Fruit fly (Drosophila melanogaster): ENCODE data around the gene Zmynd10.

Zmynd10 gene

DNA sequence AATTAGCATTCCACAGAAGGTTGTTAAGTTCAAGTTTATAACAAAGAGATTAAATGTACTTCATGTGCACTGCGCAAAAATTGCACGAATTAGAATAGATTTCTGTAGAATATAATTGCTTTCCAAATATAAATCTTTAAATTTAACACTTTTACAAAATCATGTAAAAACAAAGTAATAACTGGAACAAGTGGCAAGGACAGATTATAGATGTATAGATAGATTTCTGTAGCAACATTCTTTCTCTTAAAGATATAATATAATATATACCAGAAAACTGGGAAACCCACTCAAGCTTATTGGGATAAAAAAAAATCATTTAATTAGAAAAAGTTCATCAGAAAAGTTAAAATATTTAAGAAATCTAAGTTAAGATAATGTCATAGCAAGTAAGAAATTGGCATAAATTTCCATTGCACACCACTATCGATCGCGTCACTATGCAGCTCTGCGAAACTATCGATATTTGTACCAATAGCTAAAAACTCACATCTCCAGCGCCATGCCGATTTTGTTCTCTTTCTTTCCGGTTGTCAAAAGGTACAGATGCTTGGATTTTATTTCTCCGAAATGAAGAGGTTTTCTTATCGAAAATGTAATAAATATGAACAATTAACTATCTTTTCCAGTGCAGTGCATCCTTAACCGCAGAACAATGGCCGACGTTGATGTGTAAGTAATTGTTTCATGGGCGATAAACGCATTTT lies 3.2 kb downstream of the Zmynd10 start, which contains the start of gene RpS12 (continued):
- TF ChIP-seq cato (GFP tag; optimal IDR thresholded peaks at IDR 0.05; ENCODE audit: borderline replicate concordance), result peak; percentile 58
- peak; percentile 59 for TF ChIP-seq jumu (GFP tag; optimal IDR thresholded peaks at IDR 0.05)
- peak; percentile 72 for TF ChIP-seq scrt (GFP tag; optimal IDR thresholded peaks at IDR 0.05)
- TF ChIP-seq NK7.1 (GFP tag; optimal IDR thresholded peaks at IDR 0.05), result peak; percentile 63
- no peak for TF ChIP-seq gt (GFP tag; IDR thresholded peaks at IDR 0.05)
- TF ChIP-seq Asciz (GFP tag; optimal IDR thresholded peaks at IDR 0.05), result peak; percentile 39
- TF ChIP-seq Taf1 (GFP tag; IDR thresholded peaks at IDR 0.05), result peak; percentile 43
- TF ChIP-seq her (GFP tag; optimal IDR thresholded peaks at IDR 0.05), result peak; percentile 85
- peak; percentile 73 for TF ChIP-seq CG30403 (GFP tag; optimal IDR thresholded peaks at IDR 0.05)
- peak; percentile 63 for TF ChIP-seq CG30431 (GFP tag; optimal IDR thresholded peaks at IDR 0.05)
- peak; percentile 65 for TF ChIP-seq fu2 (GFP tag; optimal IDR thresholded peaks at IDR 0.05)
- TF ChIP-seq CG7556 (GFP tag; optimal IDR thresholded peaks at IDR 0.05), result peak; percentile 12
- TF ChIP-seq TFAM (GFP tag; optimal IDR thresholded peaks at IDR 0.05), result peak; percentile 27
- TF ChIP-seq Elba2 (GFP tag; optimal IDR thresholded peaks at IDR 0.05), result no peak
- TF ChIP-seq Sin3A (optimal IDR thresholded peaks at IDR 0.05), result no peak
- peak; percentile 69 for TF ChIP-seq HmgD (GFP tag; optimal IDR thresholded peaks at IDR 0.05)
- TF ChIP-seq run (tag; optimal IDR thresholded peaks at IDR 0.05), result peak; percentile 19
- TF ChIP-seq CG34376 (GFP tag; optimal IDR thresholded peaks at IDR 0.05), result peak; percentile 88
- peak; percentile 29; the same call in 1 of the 2 replicates for TF ChIP-seq CG31224 (GFP tag; IDR thresholded peaks at IDR 0.05)
- no peak for TF ChIP-seq dan (GFP tag; IDR thresholded peaks at IDR 0.05)
- peak; percentile 71 for TF ChIP-seq vfl (GFP tag; optimal IDR thresholded peaks at IDR 0.05)
- TF ChIP-seq Nf-YB (GFP tag; optimal IDR thresholded peaks at IDR 0.05), result peak; percentile 54
- TF ChIP-seq fd96Cb (tag; optimal IDR thresholded peaks at IDR 0.05), result peak; percentile 34
- TF ChIP-seq CG1233 (GFP tag; optimal IDR thresholded peaks at IDR 0.05), result peak; percentile 77
- peak; percentile 65 for TF ChIP-seq PHDP (tag; optimal IDR thresholded peaks at IDR 0.05)
- TF ChIP-seq CG17612 (GFP tag; IDR thresholded peaks at IDR 0.05), result no peak
- TF ChIP-seq CG16779 (GFP tag; IDR thresholded peaks at IDR 0.05), result peak; percentile 69
- TF ChIP-seq CG7271 (tag; optimal IDR thresholded peaks at IDR 0.05), result peak; percentile 83
- peak; percentile 34 for TF ChIP-seq Sox102F (GFP tag; optimal IDR thresholded peaks at IDR 0.05)
- no peak for TF ChIP-seq sc (optimal IDR thresholded peaks at IDR 0.05)
- TF ChIP-seq sc (GFP tag; optimal IDR thresholded peaks at IDR 0.05), result peak; percentile 43
- TF ChIP-seq Drgx (GFP tag; IDR thresholded peaks at IDR 0.05), result no peak; the same call in none of the 2 replicates
- TF ChIP-seq Ada2b (GFP tag; IDR thresholded peaks at IDR 0.05), result peak; percentile 62
- TF ChIP-seq phol (tag; optimal IDR thresholded peaks at IDR 0.05), result peak; percentile 88
- peak; percentile 68 for TF ChIP-seq ap (GFP tag; IDR thresholded peaks at IDR 0.05)
- TF ChIP-seq CG7786 (GFP tag; optimal IDR thresholded peaks at IDR 0.05), result peak; percentile 72
- TF ChIP-seq CG18262 (tag; optimal IDR thresholded peaks at IDR 0.05), result peak; percentile 41
- TF ChIP-seq CG11560 (tag; IDR thresholded peaks at IDR 0.05), result no peak
- TF ChIP-seq Xrp1 (GFP tag; IDR thresholded peaks at IDR 0.05), result peak; percentile 23; the same call in 1 of the 2 replicates
- TF ChIP-seq unpg (GFP tag; optimal IDR thresholded peaks at IDR 0.05), result peak; percentile 65
- TF ChIP-seq CG4617 (GFP tag; optimal IDR thresholded peaks at IDR 0.05; ENCODE audit: borderline replicate concordance), result peak; percentile 48
- TF ChIP-seq CG4360 (GFP tag; IDR thresholded peaks at IDR 0.05), result no peak
- peak; percentile 51; the same call in 2 of the 3 replicates for TF ChIP-seq CG7963 (GFP tag; IDR thresholded peaks at IDR 0.05; ENCODE audit: partially characterized antibody)
- peak; percentile 82 for TF ChIP-seq inv (GFP tag; IDR thresholded peaks at IDR 0.05; ENCODE audit: partially characterized antibody)
- TF ChIP-seq croc (GFP tag; conservative IDR thresholded peaks at IDR 0.05), result no peak; the same call in 2 of the 3 replicates
